Worm (Caenorhabditis elegans) whole organism, dauer: ENCODE measurements around the gene fbxa-29.
"Not testable (repeated sequence)": the region's sequence is repeated elsewhere in the genome, so short reads cannot be mapped to it uniquely, and the experiment has no call there.

Source experiments
- unc-62 ChIP-seq: sonication (generic microtip); optimal IDR thresholded peaks from 2 replicates; lab custom pipeline; 2017; ENCODE audit warnings: missing biosample characterization, missing genetic modification reagents, missing genetic modification characterization

Gene fbxa-29

ce11 chrIII:1275513-1275912 lies 2.0 kb upstream of the fbxa-29 start, which contains the start of gene fbxa-30:
TSS of gene fbxa-30 (minus strand) at chrIII:1275613.
- TF ChIP-seq unc-62 (GFP tag; lab: Kevin White, UChicago): no peak

- no peak for TF ChIP-seq unc-62 (GFP tag; lab: Kevin White, UChicago)
Observed at ce11 chrIII:1271378-1271926, 2.1 kb downstream of the fbxa-29 start, which contains the start of gene fbxa-31. TSS of gene fbxa-31 (minus strand) at chrIII:1271428.

- TF ChIP-seq unc-62 (GFP tag; lab: Kevin White, UChicago): no peak
Observed at ce11 chrIII:1269156-1269555, 4.3 kb downstream of the fbxa-29 start, which contains the start of gene fbxa-32. TSS of gene fbxa-32 (minus strand) at chrIII:1269256.

- not testable (repeated sequence) for TF ChIP-seq unc-62 (GFP tag; lab: Kevin White, UChicago)
Observed at ce11 chrIII:1266799-1267198, 6.7 kb downstream of the fbxa-29 start, which contains the start of gene fbxa-151. TSS of gene fbxa-151 (minus strand) at chrIII:1266899.

- TF ChIP-seq unc-62 (GFP tag; lab: Kevin White, UChicago): not testable (repeated sequence)
Observed at ce11 chrIII:1263692-1264091, 9.8 kb downstream of the fbxa-29 start, which contains the start of gene srz-9. TSS of gene srz-9 (plus strand) at chrIII:1263992.

ce11 chrIII:1258358-1258757 lies 15.1 kb downstream of the fbxa-29 start, which contains the start of gene fbxa-78:
TSS of gene fbxa-78 (minus strand) at chrIII:1258458.
- TF ChIP-seq unc-62 (GFP tag; lab: Kevin White, UChicago): not testable (repeated sequence)

ce11 chrIII:1256519-1256918 lies 17.0 kb downstream of the fbxa-29 start, which contains the start of gene fbxa-208:
TSS of gene fbxa-208 (plus strand) at chrIII:1256819.
- TF ChIP-seq unc-62 (GFP tag; lab: Kevin White, UChicago): not testable (repeated sequence)

ce11 chrIII:1249111-1249583 lies 24.4 kb downstream of the fbxa-29 start, which contains the start of the genes fbxa-76 and fbxa-77:
TSS of gene fbxa-76 (minus strand) at chrIII:1249161.
TSS of gene fbxa-77 (plus strand) at chrIII:1249475.
- TF ChIP-seq unc-62 (GFP tag; lab: Kevin White, UChicago): no peak

ce11 chrIII:1248335-1248734 lies 25.2 kb downstream of the fbxa-29 start:
- TF ChIP-seq unc-62 (GFP tag; lab: Kevin White, UChicago): no peak

- TF ChIP-seq unc-62 (GFP tag; lab: Kevin White, UChicago): no peak
Observed at ce11 chrIII:1243199-1243598, 30.3 kb downstream of the fbxa-29 start, which contains the start of gene fbxa-63. TSS of gene fbxa-63 (plus strand) at chrIII:1243508.

- TF ChIP-seq unc-62 (GFP tag; lab: Kevin White, UChicago): no peak
Observed at ce11 chrIII:1238704-1239103, 34.8 kb downstream of the fbxa-29 start, which contains the start of gene fbxa-61. TSS of gene fbxa-61 (plus strand) at chrIII:1239048.

- no peak for TF ChIP-seq unc-62 (GFP tag; lab: Kevin White, UChicago)
Observed at ce11 chrIII:1231186-1231585, 42.3 kb downstream of the fbxa-29 start.

- TF ChIP-seq unc-62 (GFP tag; lab: Kevin White, UChicago): no peak
Observed at ce11 chrIII:1230672-1231071, 42.8 kb downstream of the fbxa-29 start.

ce11 chrIII:1230174-1230573 lies 43.3 kb downstream of the fbxa-29 start, which contains the start of gene pes-4:
TSS of gene pes-4 (minus strand) at chrIII:1230274.
- TF ChIP-seq unc-62 (GFP tag; lab: Kevin White, UChicago): no peak

ce11 chrIII:1229510-1229909 lies 44.0 kb downstream of the fbxa-29 start:
- no peak for TF ChIP-seq unc-62 (GFP tag; lab: Kevin White, UChicago)

ce11 chrIII:1228593-1228992 lies 44.9 kb downstream of the fbxa-29 start:
- TF ChIP-seq unc-62 (GFP tag; lab: Kevin White, UChicago): no peak
